Worm (Caenorhabditis elegans): ENCODE data around the gene ell-1.
A peak's percentile ranks its signal among the peaks of the same experiment; 100 is the strongest.
"Not testable (repeated sequence)": the region's sequence is repeated elsewhere in the genome, so short reads cannot be mapped to it uniquely, and the experiment has no call there.

The ell-1 gene

ce11 chrIV:4393942-4394460, at the start of gene ell-1:
Gene ell-1 (plus strand): TSS chrIV:4394410.
- TF ChIP-seq W03F9.2 (tag; optimal IDR thresholded peaks at IDR 0.05) (no peak), him-1 (tag; optimal IDR thresholded peaks at IDR 0.05) (no peak), dao-5 (tag; optimal IDR thresholded peaks at IDR 0.05) (no peak)

- TF ChIP-seq dao-5 (tag; optimal IDR thresholded peaks at IDR 0.05) = no peak
- no peak for TF ChIP-seq W03F9.2 (tag; optimal IDR thresholded peaks at IDR 0.05)
- no peak for TF ChIP-seq him-1 (tag; optimal IDR thresholded peaks at IDR 0.05)
Observed at ce11 chrIV:4344828-4345227, 49.4 kb upstream of the ell-1 start.

- TF ChIP-seq him-1 (tag; optimal IDR thresholded peaks at IDR 0.05) = no peak
Observed at ce11 chrIV:4346512-4346911, 47.7 kb upstream of the ell-1 start, which contains the start of gene oac-52. Gene oac-52 (minus strand): TSS chrIV:4346612.

ce11 chrIV:4347578-4348003, 46.6 kb upstream of the ell-1 start:
- TF ChIP-seq him-1 (tag; optimal IDR thresholded peaks at IDR 0.05) (no peak), W03F9.2 (tag; optimal IDR thresholded peaks at IDR 0.05) (no peak), dao-5 (tag; optimal IDR thresholded peaks at IDR 0.05) (no peak)

ce11 chrIV:4348146-4348545, 46.1 kb upstream of the ell-1 start, which contains the start of gene W03B1.5:
Gene W03B1.5 (plus strand): TSS chrIV:4348446.
- not testable (repeated sequence) for TF ChIP-seq him-1, dao-5, W03F9.2 (tag; optimal IDR thresholded peaks at IDR 0.05)

DNA sequence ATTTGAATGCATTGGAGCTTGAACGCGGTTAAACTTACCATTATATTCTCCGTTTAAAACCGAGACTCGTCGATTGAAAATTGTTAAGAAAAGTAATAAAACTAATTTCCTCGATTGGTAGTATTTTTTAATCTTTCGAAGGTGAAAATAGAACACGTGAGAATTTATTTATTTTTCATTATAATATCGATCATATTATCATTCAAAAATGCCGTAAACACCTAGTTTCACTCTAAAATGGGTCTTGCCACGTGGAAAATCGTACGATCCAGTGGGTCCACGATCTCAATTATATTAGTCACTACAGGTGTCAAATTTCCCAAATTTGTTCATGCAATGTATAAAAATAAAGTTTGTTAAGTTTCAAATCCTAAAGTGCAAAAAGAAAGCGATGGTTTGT, 37.3 kb upstream of the ell-1 start, which contains the start of gene W03B1.9:
W03B1.9 (minus strand) TSS at position 101 of the 400 bp plus-strand sequence.
- TF ChIP-seq dao-5 (tag; optimal IDR thresholded peaks at IDR 0.05) (no peak), him-1 (tag; optimal IDR thresholded peaks at IDR 0.05) (no peak), W03F9.2 (tag; optimal IDR thresholded peaks at IDR 0.05) (no peak)

DNA sequence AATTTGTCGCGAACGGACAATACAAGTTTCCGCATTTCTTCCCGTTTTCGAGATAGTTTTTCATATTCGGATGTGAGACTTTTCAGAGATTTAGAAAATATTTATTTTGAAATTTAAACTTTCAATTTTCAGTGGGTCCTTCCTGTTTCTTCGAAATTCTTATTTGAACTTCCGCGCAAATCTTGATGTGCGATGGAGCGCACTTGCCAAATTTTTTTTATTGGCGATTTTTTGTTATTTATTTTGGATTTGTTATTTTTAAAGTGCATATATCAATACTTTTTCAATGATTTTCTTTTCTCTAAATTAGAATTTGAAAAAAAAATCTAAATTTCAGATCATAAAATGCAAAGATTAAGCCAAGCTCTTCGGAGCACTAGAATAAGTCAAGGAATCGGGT, 36.9 kb upstream of the ell-1 start, which contains the start of gene sars-2:
sars-2 (plus strand) TSS at position 341 of the 400 bp plus-strand sequence.
- TF ChIP-seq W03F9.2 (tag; optimal IDR thresholded peaks at IDR 0.05) = no peak
- TF ChIP-seq dao-5 (tag; optimal IDR thresholded peaks at IDR 0.05) = no peak
- no peak for TF ChIP-seq him-1 (tag; optimal IDR thresholded peaks at IDR 0.05)

DNA sequence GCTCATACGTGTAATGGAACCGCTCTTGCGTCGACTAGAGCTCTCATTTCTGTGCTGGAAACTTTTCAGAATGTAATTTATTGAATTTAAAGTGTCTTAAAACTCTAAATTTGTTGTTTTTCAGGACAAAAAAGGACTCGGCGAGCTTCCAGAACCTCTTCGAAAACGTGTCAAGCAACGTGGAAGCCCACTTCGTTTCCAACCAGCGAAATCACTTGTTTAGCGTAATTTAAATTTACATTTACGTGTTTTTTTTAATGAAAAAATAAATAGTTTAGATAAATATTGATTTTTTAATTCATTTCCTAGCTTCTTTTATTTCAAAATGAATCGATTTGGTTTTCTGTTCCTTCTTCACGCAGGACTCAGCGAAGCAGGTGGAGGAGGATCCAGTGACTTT, 34.6 kb upstream of the ell-1 start, which contains the start of gene F55F10.3:
F55F10.3 (plus strand) TSS at position 301 of the 400 bp plus-strand sequence.
- no peak for TF ChIP-seq dao-5 (tag; optimal IDR thresholded peaks at IDR 0.05)
- TF ChIP-seq W03F9.2 (tag; optimal IDR thresholded peaks at IDR 0.05) = no peak
- TF ChIP-seq him-1 (tag; optimal IDR thresholded peaks at IDR 0.05) = no peak

DNA sequence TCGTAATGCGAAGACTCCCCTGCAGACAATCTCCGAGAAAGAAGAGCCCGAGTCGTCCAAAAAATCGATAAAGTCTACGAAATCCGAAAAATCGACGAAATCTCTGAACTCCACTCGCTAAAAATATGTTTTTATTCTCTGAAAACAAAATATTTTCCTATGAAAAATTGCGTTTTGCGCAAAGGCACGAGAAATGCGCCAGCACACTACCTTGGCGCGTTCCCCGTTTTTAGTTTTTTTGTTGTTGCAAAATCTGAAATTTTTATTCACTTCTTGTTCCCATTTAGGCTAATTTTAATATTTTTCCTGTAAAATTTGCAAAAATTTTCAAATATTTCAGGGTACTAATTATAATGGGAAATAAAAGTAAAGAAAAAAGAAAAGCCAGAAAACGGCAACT, 33.7 kb upstream of the ell-1 start, which contains the start of gene F55F10.1:
F55F10.1 (plus strand) TSS at position 341 of the 400 bp plus-strand sequence.
- no peak for TF ChIP-seq him-1 (tag; optimal IDR thresholded peaks at IDR 0.05)
- TF ChIP-seq W03F9.2 (tag; optimal IDR thresholded peaks at IDR 0.05) = peak; percentile 67
- TF ChIP-seq dao-5 (tag; optimal IDR thresholded peaks at IDR 0.05) = no peak

DNA sequence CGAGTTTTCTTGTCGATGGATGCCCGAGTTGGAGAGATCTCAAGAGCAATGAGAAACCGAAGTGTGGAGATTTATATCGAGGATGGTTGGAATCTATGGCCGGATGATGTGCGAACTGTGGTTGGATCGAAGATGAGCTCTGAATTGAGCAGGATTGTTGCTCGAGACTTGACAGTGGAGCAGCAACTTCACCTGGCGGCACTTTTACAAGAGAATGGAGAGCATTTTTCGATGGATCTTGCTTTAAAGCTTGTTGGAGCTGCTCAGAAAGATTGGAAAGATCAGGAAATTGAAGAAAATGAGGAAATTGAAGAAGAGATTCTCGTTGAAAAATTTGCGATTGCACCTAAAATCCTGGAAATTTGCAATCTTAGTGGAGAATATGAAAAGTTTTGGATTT, 25.1 kb upstream of the ell-1 start:
- TF ChIP-seq W03F9.2 (tag; optimal IDR thresholded peaks at IDR 0.05) = no peak
- TF ChIP-seq dao-5 (tag; optimal IDR thresholded peaks at IDR 0.05) = no peak
- TF ChIP-seq him-1 (tag; optimal IDR thresholded peaks at IDR 0.05) = no peak

- no peak for TF ChIP-seq dao-5 (tag; optimal IDR thresholded peaks at IDR 0.05)
- no peak for TF ChIP-seq W03F9.2 (tag; optimal IDR thresholded peaks at IDR 0.05)
- no peak for TF ChIP-seq him-1 (tag; optimal IDR thresholded peaks at IDR 0.05)
Observed at ce11 chrIV:4386351-4386750, 7.9 kb upstream of the ell-1 start, which contains the start of gene tald-1. Gene tald-1 (plus strand): TSS chrIV:4386651.

ce11 chrIV:4390438-4390894, 3.7 kb upstream of the ell-1 start, which contains the start of the genes rpl-7A and set-21:
Gene rpl-7A (minus strand): TSS chrIV:4390590.
Gene set-21 (plus strand): TSS chrIV:4390844.
- TF ChIP-seq dao-5 (tag; optimal IDR thresholded peaks at IDR 0.05) = no peak
- peak; percentile 73 for TF ChIP-seq him-1 (tag; optimal IDR thresholded peaks at IDR 0.05)
- TF ChIP-seq W03F9.2 (tag; optimal IDR thresholded peaks at IDR 0.05) = peak; percentile 79

- peak; percentile 29 for TF ChIP-seq W03F9.2 (tag; optimal IDR thresholded peaks at IDR 0.05)
- TF ChIP-seq him-1 (tag; optimal IDR thresholded peaks at IDR 0.05) = no peak
- TF ChIP-seq dao-5 (tag; optimal IDR thresholded peaks at IDR 0.05) = no peak
Observed at ce11 chrIV:4393488-4393887, 722 bp upstream of the ell-1 start.

ce11 chrIV:4395555-4395954, 1.3 kb downstream of the ell-1 start:
- TF ChIP-seq W03F9.2 (tag; optimal IDR thresholded peaks at IDR 0.05) (no peak), dao-5 (tag; optimal IDR thresholded peaks at IDR 0.05) (no peak), him-1 (tag; optimal IDR thresholded peaks at IDR 0.05) (no peak)
